Worm (Caenorhabditis elegans): ENCODE measurements around the gene nhr-263.

ce11 chrV:7321915-7322314 lies 19.9 kb downstream of the nhr-263 start, which contains the start of gene F10G2.10:
- no peak for TF ChIP-seq ztf-23 (GFP tag; IDR thresholded peaks at IDR 0.05)
- TF ChIP-seq ztf-29 (GFP tag; IDR thresholded peaks at IDR 0.05), result no peak
- no peak for TF ChIP-seq ref-1 (GFP tag; conservative IDR thresholded peaks at IDR 0.05)
- TF ChIP-seq med-1 (GFP tag; optimal IDR thresholded peaks at IDR 0.05; ENCODE audit: insufficient read depth), result no peak
- no peak for TF ChIP-seq flt-1 (GFP tag; IDR thresholded peaks at IDR 0.05)
- TF ChIP-seq klf-2 (GFP tag; conservative IDR thresholded peaks at IDR 0.05), result no peak
- TF ChIP-seq tab-1 (GFP tag; IDR thresholded peaks at IDR 0.05), result no peak
- TF ChIP-seq cog-1 (tag; optimal IDR thresholded peaks at IDR 0.05), result no peak
- no peak for TF ChIP-seq T22C8.4 (GFP tag; IDR thresholded peaks at IDR 0.05)
